Fruit fly (Drosophila melanogaster) whole organism, embryonic: ENCODE results near the gene CG18473.

Experiments used
- B-H2 ChIP-seq: fragments of 200-800 bp; sonication (Bioruptor generic); optimal IDR thresholded peaks from 2 replicates; lab custom pipeline; 2018; ENCODE audit warnings: missing biosample characterization, mild to moderate bottlenecking, missing genetic modification characterization
- CG11695 ChIP-seq: fragments of 200-800 bp; sonication (Bioruptor generic); IDR thresholded peaks from 3 replicates; pipeline ENCODE4 v1.3.6; 2022; ENCODE audit warnings: missing biosample characterization, missing genetic modification characterization
- CG12155 ChIP-seq: fragments of 200-800 bp; sonication (Bioruptor generic); optimal IDR thresholded peaks from 3 replicates; lab custom pipeline; 2016; ENCODE audit warnings: missing biosample characterization, missing genetic modification characterization
- CG15696 ChIP-seq: fragments of 200-800 bp; sonication (Bioruptor generic); optimal IDR thresholded peaks from 2 replicates; lab custom pipeline; 2019; ENCODE audit warnings: missing biosample characterization, mild to moderate bottlenecking, missing genetic modification characterization, moderate library complexity
- CG16863 ChIP-seq: fragments of 200-800 bp; sonication (Bioruptor generic); optimal IDR thresholded peaks from 3 replicates; lab custom pipeline; 2016; ENCODE audit warnings: missing biosample characterization, missing genetic modification characterization
- CG2678 ChIP-seq: fragments of 200-800 bp; sonication (Bioruptor generic); optimal IDR thresholded peaks from 3 replicates; lab custom pipeline; 2019; ENCODE audit warnings: missing biosample characterization, mild to moderate bottlenecking, missing genetic modification characterization, moderate library complexity
- CG30431 ChIP-seq: fragments of 200-800 bp; sonication (Bioruptor generic); optimal IDR thresholded peaks from 2 replicates; lab custom pipeline; 2017; ENCODE audit warnings: missing biosample characterization, missing genetic modification characterization
- CG31388 ChIP-seq: fragments of 200-800 bp; sonication (Bioruptor generic); optimal IDR thresholded peaks from 2 replicates; lab custom pipeline; 2016; ENCODE audit warnings: missing biosample characterization, missing genetic modification characterization
- CG32767 ChIP-seq: fragments of 200-800 bp; sonication (Bioruptor generic); IDR thresholded peaks from 2 replicates; pipeline ENCODE4 v1.3.6; 2022; ENCODE audit warnings: missing biosample characterization, missing genetic modification characterization
- CG33213 ChIP-seq: fragments of 200-800 bp; sonication (Bioruptor generic); optimal IDR thresholded peaks from 3 replicates; lab custom pipeline; 2016; ENCODE audit warnings: missing biosample characterization, missing genetic modification characterization
- CG34376 ChIP-seq: fragments of 200-800 bp; sonication (Bioruptor generic); optimal IDR thresholded peaks from 2 replicates; lab custom pipeline; 2018; ENCODE audit warnings: missing biosample characterization, mild to moderate bottlenecking, missing genetic modification characterization
- CG4707 ChIP-seq: fragments of 200-800 bp; sonication (Bioruptor generic); optimal IDR thresholded peaks from 2 replicates; lab custom pipeline; 2018; ENCODE audit warnings: missing biosample characterization, mild to moderate bottlenecking, missing genetic modification characterization, moderate library complexity
- CG4730 ChIP-seq: fragments of 200-800 bp; sonication (Bioruptor generic); IDR thresholded peaks from 2 replicates; pipeline ENCODE4 v1.3.6; 2022; ENCODE audit warnings: missing biosample characterization, missing genetic modification characterization
- CG7987 ChIP-seq: fragments of 200-800 bp; sonication (Bioruptor generic); optimal IDR thresholded peaks from 2 replicates; lab custom pipeline; 2018; ENCODE audit warnings: missing biosample characterization, mild to moderate bottlenecking, missing genetic modification characterization, moderate library complexity
- CG8765 ChIP-seq: fragments of 200-800 bp; sonication (Bioruptor generic); IDR thresholded peaks from 2 replicates; pipeline ENCODE4 v1.3.6; 2022; ENCODE audit warnings: missing biosample characterization, missing genetic modification characterization
- CG9609 ChIP-seq: fragments of 200-800 bp; sonication (Bioruptor generic); optimal IDR thresholded peaks from 3 replicates; lab custom pipeline; 2016; ENCODE audit warnings: missing biosample characterization, missing genetic modification characterization
- CG9797 ChIP-seq: fragments of 200-800 bp; sonication (Bioruptor generic); optimal IDR thresholded peaks from 3 replicates; lab custom pipeline; 2018; ENCODE audit warnings: missing biosample characterization, mild to moderate bottlenecking, missing genetic modification characterization
- CkIIα-i1 ChIP-seq: fragments of 200-800 bp; sonication (Bioruptor generic); IDR thresholded peaks from 2 replicates; pipeline ENCODE4 v1.3.6; 2022; ENCODE audit warnings: missing biosample characterization, missing genetic modification characterization
- Doc2 ChIP-seq: fragments of 200-800 bp; sonication (Bioruptor generic); IDR thresholded peaks from 2 replicates; pipeline ENCODE4 v1.3.6; 2022; ENCODE audit warnings: missing biosample characterization, missing genetic modification characterization
- E2f1 ChIP-seq: fragments of 200-800 bp; sonication (Bioruptor generic); IDR thresholded peaks from 2 replicates; pipeline ENCODE4 v1.3.6; 2022; ENCODE audit warnings: missing biosample characterization, missing genetic modification characterization
- Hr39 ChIP-seq: fragments of >200 bp; optimal IDR thresholded peaks from 2 replicates; lab custom pipeline; 2017
- Kr ChIP-seq: fragments of 200-800 bp; sonication (Bioruptor generic); optimal IDR thresholded peaks from 2 replicates; lab custom pipeline; 2017; ENCODE audit warnings: missing biosample characterization, mild to moderate bottlenecking, missing genetic modification characterization
- Myb ChIP-seq: fragments of 200-800 bp; sonication (Bioruptor generic); optimal IDR thresholded peaks from 2 replicates; lab custom pipeline; 2016; ENCODE audit warnings: missing biosample characterization, missing genetic modification characterization
- Xrp1 ChIP-seq: fragments of 200-800 bp; sonication (Bioruptor generic); IDR thresholded peaks from 2 replicates; pipeline ENCODE4 v1.3.6; 2022; ENCODE audit warnings: missing biosample characterization, missing genetic modification characterization
- ab ChIP-seq: fragments of 200-800 bp; sonication (Bioruptor generic); optimal IDR thresholded peaks from 2 replicates; lab custom pipeline; 2016; ENCODE audit warnings: missing biosample characterization, missing genetic modification characterization
- bigmax ChIP-seq: fragments of 200-800 bp; sonication (Bioruptor generic); optimal IDR thresholded peaks from 2 replicates; lab custom pipeline; 2018; ENCODE audit warnings: missing biosample characterization, mild to moderate bottlenecking, missing genetic modification characterization
- br ChIP-seq: fragments of >200 bp; optimal IDR thresholded peaks from 2 replicates; lab custom pipeline; 2017
- cas ChIP-seq: fragments of 200-800 bp; sonication (Bioruptor generic); IDR thresholded peaks from 2 replicates; pipeline ENCODE4 v1.3.6; 2022; ENCODE audit warnings: missing biosample characterization, missing genetic modification characterization
- croc ChIP-seq: fragments of 200-800 bp; sonication (Bioruptor generic); conservative IDR thresholded peaks from 3 replicates; pipeline ENCODE4 v1.3.6; 2022; ENCODE audit warnings: missing biosample characterization, missing genetic modification characterization
- crp ChIP-seq, 2 experiments: fragments of 200-800 bp; sonication (Bioruptor generic); optimal IDR thresholded peaks; 2 replicates in 1 of 2; 3 replicates in 1 of 2; lab custom pipeline; 2017; ENCODE audit warnings: missing biosample characterization in 2 of 2, missing genetic modification characterization in 2 of 2, mild to moderate bottlenecking in 1 of 2, moderate library complexity in 1 of 2
- dpn ChIP-seq, 2 experiments: fragments of 200-800 bp; sonication (Bioruptor generic); optimal IDR thresholded peaks; 3 replicates each; lab custom pipeline; 2016; ENCODE audit warnings: missing biosample characterization in 2 of 2, missing genetic modification characterization in 2 of 2
- eve ChIP-seq, 2 experiments: fragments of >200 bp; optimal IDR thresholded peaks; 2 replicates each; lab custom pipeline; 2017; ENCODE audit warnings: missing biosample characterization in 2 of 2, missing genetic modification characterization in 2 of 2
- eyg ChIP-seq: fragments of 200-800 bp; sonication (Bioruptor generic); optimal IDR thresholded peaks from 3 replicates; lab custom pipeline; 2016; ENCODE audit warnings: missing biosample characterization, missing genetic modification characterization
- gsb-n ChIP-seq: fragments of 200-800 bp; sonication (Bioruptor generic); optimal IDR thresholded peaks from 3 replicates; lab custom pipeline; 2018; ENCODE audit warnings: missing biosample characterization, mild to moderate bottlenecking, missing genetic modification characterization
- lmd ChIP-seq: fragments of 200-800 bp; sonication (Bioruptor generic); IDR thresholded peaks from 2 replicates; pipeline ENCODE4 v1.3.6; 2022; ENCODE audit warnings: missing biosample characterization, missing genetic modification characterization
- maf-S ChIP-seq: fragments of 200-800 bp; sonication (Bioruptor generic); optimal IDR thresholded peaks from 2 replicates; lab custom pipeline; 2016; ENCODE audit warnings: missing biosample characterization, missing genetic modification characterization
- nmo ChIP-seq: fragments of 200-800 bp; sonication (Bioruptor generic); optimal IDR thresholded peaks from 2 replicates; lab custom pipeline; 2018; ENCODE audit warnings: missing biosample characterization, mild to moderate bottlenecking, missing genetic modification characterization, moderate library complexity
- odd ChIP-seq: fragments of 200-800 bp; sonication (Bioruptor generic); optimal IDR thresholded peaks from 2 replicates; lab custom pipeline; 2017; ENCODE audit warnings: missing biosample characterization, mild to moderate bottlenecking, missing genetic modification characterization
- onecut ChIP-seq: fragments of 200-800 bp; sonication (Bioruptor generic); IDR thresholded peaks from 2 replicates; pipeline ENCODE4 v1.3.6; 2022; ENCODE audit warnings: missing biosample characterization, missing genetic modification characterization
- pb ChIP-seq: fragments of 200-800 bp; sonication (Bioruptor generic); optimal IDR thresholded peaks from 3 replicates; lab custom pipeline; 2016; ENCODE audit warnings: missing biosample characterization, missing genetic modification characterization
- pfk ChIP-seq: fragments of 200-800 bp; sonication (Bioruptor generic); optimal IDR thresholded peaks from 2 replicates; lab custom pipeline; 2018; ENCODE audit warnings: missing biosample characterization, mild to moderate bottlenecking, missing genetic modification characterization, moderate library complexity
- phol ChIP-seq: fragments of 200-800 bp; sonication (Bioruptor generic); optimal IDR thresholded peaks from 3 replicates; lab custom pipeline; 2018; ENCODE audit warnings: missing biosample characterization, mild to moderate bottlenecking, missing genetic modification characterization, moderate library complexity
- pros ChIP-seq: fragments of 200-800 bp; sonication (Bioruptor generic); optimal IDR thresholded peaks from 3 replicates; lab custom pipeline; 2019; ENCODE audit warnings: missing biosample characterization, mild to moderate bottlenecking, missing genetic modification characterization, moderate library complexity
- ranshi ChIP-seq: fragments of 200-800 bp; sonication (Bioruptor generic); IDR thresholded peaks from 2 replicates; pipeline ENCODE4 v1.3.6; 2022; ENCODE audit warnings: missing biosample characterization, missing genetic modification characterization
- sc ChIP-seq, 3 experiments: fragments of >200 bp in 2 of 3; fragments of 200-800 bp in 1 of 3; sonication (Bioruptor generic) in 1 of 3; optimal IDR thresholded peaks; 2 replicates in 2 of 3; 3 replicates in 1 of 3; lab custom pipeline; 2017; ENCODE audit warnings: mild to moderate bottlenecking in 1 of 3, missing biosample characterization in 1 of 3, missing genetic modification characterization in 1 of 3, missing genetic modification reagents in 1 of 3
- seq ChIP-seq: fragments of 200-800 bp; sonication (Bioruptor generic); IDR thresholded peaks from 2 replicates; pipeline ENCODE4 v1.3.6; 2022; ENCODE audit warnings: missing biosample characterization, missing genetic modification characterization
- slp2 ChIP-seq: fragments of 200-800 bp; sonication (Bioruptor generic); optimal IDR thresholded peaks from 2 replicates; lab custom pipeline; 2016; ENCODE audit warnings: missing biosample characterization, missing genetic modification characterization
- sob ChIP-seq: fragments of 200-800 bp; sonication (Bioruptor generic); IDR thresholded peaks from 2 replicates; pipeline ENCODE4 v1.3.6; 2022; ENCODE audit warnings: missing biosample characterization, missing genetic modification characterization
- tap ChIP-seq: fragments of 200-800 bp; optimal IDR thresholded peaks from 3 replicates; lab custom pipeline; 2019; ENCODE audit warnings: missing biosample characterization, mild to moderate bottlenecking, missing genetic modification characterization, moderate library complexity
- tup ChIP-seq: fragments of 200-800 bp; sonication (Bioruptor generic); optimal IDR thresholded peaks from 2 replicates; lab custom pipeline; 2016; ENCODE audit warnings: missing biosample characterization, mild to moderate bottlenecking, missing genetic modification characterization, moderate library complexity
- zf30C ChIP-seq: fragments of 200-800 bp; sonication (Bioruptor generic); optimal IDR thresholded peaks from 3 replicates; lab custom pipeline; 2018; ENCODE audit warnings: missing biosample characterization, mild to moderate bottlenecking, missing genetic modification characterization
- zfh1 ChIP-seq: fragments of 200-800 bp; sonication (Bioruptor generic); IDR thresholded peaks from 3 replicates; pipeline ENCODE4 v1.3.6; 2022; ENCODE audit warnings: missing biosample characterization, missing genetic modification characterization

Gene CG18473

dm6 chr3R:9344186-9344790 is 18.8 kb upstream of the CG18473 start (continued):
- TF ChIP-seq ranshi (GFP tag; lab: Robert Waterston, UW) = no peak
- no peak for TF ChIP-seq zfh1
- TF ChIP-seq tap (tag; lab: Kevin White, UChicago) = no peak
- TF ChIP-seq CG30431 (GFP tag; lab: Kevin White, UChicago) = no peak
- TF ChIP-seq lmd = no peak
- TF ChIP-seq gsb-n (tag; lab: Kevin White, UChicago) = no peak
- no peak for TF ChIP-seq br (lab: Kevin White, UChicago)
- TF ChIP-seq nmo = no peak
- no peak for TF ChIP-seq eyg (GFP tag; lab: Kevin White, UChicago)
- TF ChIP-seq ab (GFP tag; lab: Kevin White, UChicago) = no peak
- no peak for TF ChIP-seq CkIIα-i1 (GFP tag; lab: Robert Waterston, UW)
- TF ChIP-seq CG9797 (GFP tag; lab: Kevin White, UChicago) = no peak
- TF ChIP-seq sc (optimal IDR thresholded peaks at IDR 0.05; lab: Kevin White, UChicago) = no peak
- TF ChIP-seq sc (GFP tag; optimal IDR thresholded peaks at IDR 0.05; lab: Kevin White, UChicago) = no peak
- no peak for TF ChIP-seq dpn (GFP tag; optimal IDR thresholded peaks at IDR 0.05; lab: Kevin White, UChicago)
- no peak for TF ChIP-seq CG11695 (GFP tag; lab: Robert Waterston, UW)
- peak; percentile 47 for TF ChIP-seq CG34376
- no peak for TF ChIP-seq E2f1 (GFP tag; lab: Robert Waterston, UW)
- no peak for TF ChIP-seq CG4707 (GFP tag; lab: Kevin White, UChicago)
- TF ChIP-seq onecut = no peak; the same call in 1 of the 2 replicates
- no peak for TF ChIP-seq CG4730 (GFP tag; lab: Robert Waterston, UW)
- TF ChIP-seq Xrp1 (GFP tag; lab: Robert Waterston, UW) = no peak
- TF ChIP-seq odd (GFP tag; lab: Kevin White, UChicago) = no peak
- TF ChIP-seq maf-S = no peak
- no peak for TF ChIP-seq croc (GFP tag; lab: Robert Waterston, UW)
- TF ChIP-seq CG33213 (GFP tag; lab: Kevin White, UChicago) = no peak
- TF ChIP-seq Myb = no peak
- peak; percentile 9; the same call in 1 of the 2 replicates for TF ChIP-seq sob (GFP tag; lab: Robert Waterston, UW)
- TF ChIP-seq phol (tag; lab: Kevin White, UChicago) = no peak
- no peak for TF ChIP-seq slp2 (GFP tag; lab: Kevin White, UChicago)
- TF ChIP-seq pros (GFP tag; lab: Kevin White, UChicago) = peak; percentile 31
- TF ChIP-seq pfk (GFP tag; lab: Kevin White, UChicago) = no peak
- TF ChIP-seq CG16863 (GFP tag; lab: Kevin White, UChicago) = no peak
- TF ChIP-seq bigmax (GFP tag; lab: Kevin White, UChicago) = peak; percentile 8
- no peak for TF ChIP-seq Kr (GFP tag; lab: Kevin White, UChicago)
- peak in 1 of 2 experiments; percentile 71 for TF ChIP-seq eve (GFP tag; optimal IDR thresholded peaks at IDR 0.05; lab: Kevin White, UChicago)
- no peak for TF ChIP-seq Hr39 (lab: Kevin White, UChicago)
- TF ChIP-seq CG7987 (GFP tag; lab: Kevin White, UChicago) = no peak
- no peak for TF ChIP-seq CG32767 (GFP tag; lab: Robert Waterston, UW)
- TF ChIP-seq tup (GFP tag; lab: Kevin White, UChicago) = no peak
- no peak for TF ChIP-seq Doc2 (GFP tag; lab: Robert Waterston, UW)
- TF ChIP-seq CG31388 = no peak
- no peak for TF ChIP-seq pb (GFP tag; lab: Kevin White, UChicago)
- TF ChIP-seq CG8765 = no peak
- no peak for TF ChIP-seq CG2678 (tag; lab: Kevin White, UChicago)
- TF ChIP-seq seq (GFP tag; lab: Robert Waterston, UW) = no peak
- TF ChIP-seq CG12155 (GFP tag; lab: Kevin White, UChicago) = no peak
- peak; percentile 24 for TF ChIP-seq B-H2
- TF ChIP-seq crp (GFP tag; optimal IDR thresholded peaks at IDR 0.05; lab: Kevin White, UChicago) = no peak
- peak; percentile 79 for TF ChIP-seq zf30C (GFP tag; lab: Kevin White, UChicago)
- no peak for TF ChIP-seq CG9609
- TF ChIP-seq CG15696 (tag; lab: Kevin White, UChicago) = no peak
- no peak for TF ChIP-seq cas (GFP tag; lab: Robert Waterston, UW)
